Fruit fly (Drosophila melanogaster) whole organism, embryonic: ENCODE results near the gene Jhbp11.
A peak's percentile ranks its signal among the peaks of the same experiment; 100 is the strongest.

Experiments used
- Asciz ChIP-seq: fragments of 200-800 bp; sonication (Bioruptor generic); optimal IDR thresholded peaks from 2 replicates; lab custom pipeline; 2017; ENCODE audit warnings: missing biosample characterization, mild to moderate bottlenecking, missing genetic modification characterization, missing genetic modification reagents
- Bgb ChIP-seq: fragments of 200-800 bp; sonication (Bioruptor generic); IDR thresholded peaks from 2 replicates; pipeline ENCODE4 v1.3.6; 2022; ENCODE audit warnings: missing biosample characterization, missing genetic modification characterization; ENCODE audit not compliant: partially characterized antibody
- Blimp-1 ChIP-seq: fragments of 200-800 bp; sonication (Bioruptor generic); optimal IDR thresholded peaks from 3 replicates; lab custom pipeline; 2018; ENCODE audit warnings: missing biosample characterization, missing genetic modification characterization, mild to moderate bottlenecking, moderate library complexity, missing genetic modification reagents
- CG11085 ChIP-seq: fragments of 200-800 bp; sonication (Bioruptor generic); IDR thresholded peaks from 2 replicates; pipeline ENCODE4 v1.3.6; 2022; ENCODE audit warnings: missing biosample characterization, missing genetic modification characterization
- CG12104 ChIP-seq: fragments of 200-800 bp; sonication (Bioruptor generic); optimal IDR thresholded peaks from 3 replicates; lab custom pipeline; 2016; ENCODE audit warnings: missing biosample characterization, missing genetic modification characterization
- CG12299 ChIP-seq: fragments of 200-800 bp; sonication (Bioruptor generic); optimal IDR thresholded peaks from 2 replicates; lab custom pipeline; 2018; ENCODE audit warnings: missing biosample characterization, mild to moderate bottlenecking, missing genetic modification characterization
- CG12659 ChIP-seq: fragments of 200-800 bp; sonication (Bioruptor generic); optimal IDR thresholded peaks from 3 replicates; lab custom pipeline; 2017; ENCODE audit warnings: mild to moderate bottlenecking, missing biosample characterization, missing genetic modification reagents, missing genetic modification characterization
- CG13894 ChIP-seq: fragments of 200-800 bp; sonication (Bioruptor generic); optimal IDR thresholded peaks from 3 replicates; lab custom pipeline; 2018; ENCODE audit warnings: missing biosample characterization, mild to moderate bottlenecking, missing genetic modification characterization, moderate library complexity
- CG14441 ChIP-seq: fragments of 200-800 bp; sonication (Bioruptor generic); IDR thresholded peaks from 2 replicates; pipeline ENCODE4 v1.3.6; 2022; ENCODE audit warnings: missing biosample characterization, missing genetic modification characterization
- CG14860 ChIP-seq: fragments of 200-800 bp; sonication (Bioruptor generic); IDR thresholded peaks from 3 replicates; pipeline ENCODE4 v1.3.6; 2022; ENCODE audit warnings: missing biosample characterization, missing genetic modification characterization; ENCODE audit not compliant: partially characterized antibody
- CG15073 ChIP-seq: fragments of 200-800 bp; sonication (Bioruptor generic); optimal IDR thresholded peaks from 2 replicates; lab custom pipeline; 2016; ENCODE audit warnings: missing biosample characterization, missing genetic modification characterization
- CG1602 ChIP-seq: fragments of 200-800 bp; sonication (Bioruptor generic); optimal IDR thresholded peaks from 3 replicates; lab custom pipeline; 2016; ENCODE audit warnings: missing biosample characterization, missing genetic modification characterization
- CG16813 ChIP-seq: fragments of 200-800 bp; sonication (Bioruptor generic); IDR thresholded peaks from 3 replicates; pipeline ENCODE4 v1.3.6; 2022; ENCODE audit warnings: missing biosample characterization, missing genetic modification characterization; ENCODE audit not compliant: partially characterized antibody
- CG17385 ChIP-seq: fragments of 200-800 bp; sonication (Bioruptor generic); optimal IDR thresholded peaks from 3 replicates; lab custom pipeline; 2018; ENCODE audit warnings: missing biosample characterization, mild to moderate bottlenecking, missing genetic modification characterization
- CG17568 ChIP-seq: fragments of 200-800 bp; sonication (Bioruptor generic); optimal IDR thresholded peaks from 2 replicates; lab custom pipeline; 2018; ENCODE audit warnings: missing biosample characterization, mild to moderate bottlenecking, missing genetic modification characterization, moderate library complexity
- CG18011 ChIP-seq: fragments of 200-800 bp; sonication (Bioruptor generic); optimal IDR thresholded peaks from 2 replicates; lab custom pipeline; 2017; ENCODE audit warnings: missing biosample characterization, missing genetic modification characterization, mild to moderate bottlenecking, moderate library complexity, missing genotype
- CG3281 ChIP-seq: fragments of 200-800 bp; sonication (Bioruptor generic); optimal IDR thresholded peaks from 3 replicates; lab custom pipeline; 2017; ENCODE audit warnings: missing biosample characterization, mild to moderate bottlenecking, missing genetic modification characterization
- CG4360 ChIP-seq: fragments of 200-800 bp; sonication (Bioruptor generic); IDR thresholded peaks from 2 replicates; pipeline ENCODE4 v1.3.6; 2022; ENCODE audit warnings: missing biosample characterization, missing genetic modification characterization
- CG7987 ChIP-seq: fragments of 200-800 bp; sonication (Bioruptor generic); optimal IDR thresholded peaks from 2 replicates; lab custom pipeline; 2018; ENCODE audit warnings: missing biosample characterization, mild to moderate bottlenecking, missing genetic modification characterization, moderate library complexity
- CG8388 ChIP-seq: fragments of 200-800 bp; sonication (Bioruptor generic); optimal IDR thresholded peaks from 2 replicates; lab custom pipeline; 2019; ENCODE audit warnings: missing biosample characterization, mild to moderate bottlenecking, missing genetic modification characterization, moderate library complexity
- Deaf1 ChIP-seq: fragments of 200-800 bp; optimal IDR thresholded peaks from 3 replicates; lab custom pipeline; 2019; ENCODE audit warnings: missing biosample characterization, mild to moderate bottlenecking, missing genetic modification characterization, moderate library complexity
- Dll ChIP-seq: fragments of 200-800 bp; sonication (Bioruptor generic); IDR thresholded peaks from 4 replicates; pipeline ENCODE4 v1.3.6; 2022; ENCODE audit warnings: missing biosample characterization, missing genetic modification characterization; ENCODE audit not compliant: partially characterized antibody
- Doc3 ChIP-seq: fragments of 200-800 bp; sonication (Bioruptor generic); IDR thresholded peaks from 3 replicates; pipeline ENCODE4 v1.3.6; 2022; ENCODE audit warnings: missing biosample characterization, missing genetic modification characterization; ENCODE audit not compliant: partially characterized antibody
- Hmr ChIP-seq: fragments of 200-800 bp; sonication (Bioruptor generic); optimal IDR thresholded peaks from 3 replicates; lab custom pipeline; 2017; ENCODE audit warnings: mild to moderate bottlenecking, missing biosample characterization, missing genetic modification reagents, missing genetic modification characterization
- Lim3 ChIP-seq: fragments of 200-800 bp; sonication (Bioruptor generic); IDR thresholded peaks from 2 replicates; pipeline ENCODE4 v1.3.6; 2022; ENCODE audit warnings: missing biosample characterization, missing genetic modification characterization
- MESR4 ChIP-seq: fragments of 200-800 bp; sonication (Bioruptor generic); optimal IDR thresholded peaks from 2 replicates; lab custom pipeline; 2018; ENCODE audit warnings: missing biosample characterization, mild to moderate bottlenecking, missing genetic modification characterization, moderate library complexity
- Myb ChIP-seq: fragments of 200-800 bp; sonication (Bioruptor generic); optimal IDR thresholded peaks from 2 replicates; lab custom pipeline; 2016; ENCODE audit warnings: missing biosample characterization, missing genetic modification characterization
- Poxn ChIP-seq: fragments of 200-800 bp; sonication (Bioruptor generic); IDR thresholded peaks from 2 replicates; pipeline ENCODE4 v1.3.6; 2022; ENCODE audit warnings: missing biosample characterization, missing genetic modification characterization
- Ravus ChIP-seq: fragments of 200-800 bp; sonication (Bioruptor generic); IDR thresholded peaks from 2 replicates; pipeline ENCODE4 v1.3.6; 2022; ENCODE audit warnings: missing biosample characterization, missing genetic modification characterization
- Trl ChIP-seq, 3 experiments: fragments of >200 bp in 2 of 3; fragments of 200-800 bp in 1 of 3; sonication (Bioruptor generic) in 1 of 3; optimal IDR thresholded peaks; 2 replicates in 1 of 3; 3 replicates in 2 of 3; lab custom pipeline; 2016 to 2017; ENCODE audit warnings: missing biosample characterization in 1 of 3, missing genetic modification characterization in 1 of 3
- ato ChIP-seq: fragments of 200-800 bp; sonication (Bioruptor generic); IDR thresholded peaks from 2 replicates; pipeline ENCODE4 v1.3.6; 2022; ENCODE audit warnings: missing biosample characterization, missing genetic modification characterization; ENCODE audit not compliant: partially characterized antibody
- cg ChIP-seq: fragments of 200-800 bp; sonication (Bioruptor generic); optimal IDR thresholded peaks from 3 replicates; lab custom pipeline; 2019; ENCODE audit warnings: missing biosample characterization, mild to moderate bottlenecking, missing genetic modification characterization, moderate library complexity
- dan ChIP-seq: fragments of 200-800 bp; sonication (Bioruptor generic); IDR thresholded peaks from 2 replicates; pipeline ENCODE4 v1.3.6; 2022; ENCODE audit warnings: missing biosample characterization, missing genetic modification characterization
- danr ChIP-seq: fragments of 200-800 bp; sonication (Bioruptor generic); IDR thresholded peaks from 2 replicates; pipeline ENCODE4 v1.3.6; 2022; ENCODE audit warnings: missing biosample characterization, missing genetic modification characterization
- dpn ChIP-seq, 2 experiments: fragments of 200-800 bp; sonication (Bioruptor generic); optimal IDR thresholded peaks; 3 replicates each; lab custom pipeline; 2016; ENCODE audit warnings: missing biosample characterization in 2 of 2, missing genetic modification characterization in 2 of 2
- esg ChIP-seq: fragments of 200-800 bp; sonication (Bioruptor generic); conservative IDR thresholded peaks from 2 replicates; pipeline ENCODE4 v1.3.6; 2022; ENCODE audit warnings: missing biosample characterization, missing genetic modification characterization
- gsb ChIP-seq: fragments of 200-800 bp; sonication (Bioruptor generic); IDR thresholded peaks from 2 replicates; pipeline ENCODE4 v1.3.6; 2022; ENCODE audit warnings: missing biosample characterization, missing genetic modification characterization
- inv ChIP-seq: fragments of 200-800 bp; sonication (Bioruptor generic); IDR thresholded peaks from 2 replicates; pipeline ENCODE4 v1.3.6; 2022; ENCODE audit warnings: missing biosample characterization, missing genetic modification characterization; ENCODE audit not compliant: partially characterized antibody
- nmo ChIP-seq: fragments of 200-800 bp; sonication (Bioruptor generic); optimal IDR thresholded peaks from 2 replicates; lab custom pipeline; 2018; ENCODE audit warnings: missing biosample characterization, mild to moderate bottlenecking, missing genetic modification characterization, moderate library complexity
- pan ChIP-seq, 4 experiments: fragments of >200 bp in 3 of 4; fragments of 200-800 bp in 1 of 4; sonication (Bioruptor generic) in 1 of 4; optimal IDR thresholded peaks in 3 of 4; IDR thresholded peaks in 1 of 4; 2 replicates each; pipeline versions ENCODE4 v1.3.6 to Lab custom; 2017 to 2022; ENCODE audit warnings: missing biosample characterization in 2 of 4, missing genetic modification characterization in 2 of 4, mixed read lengths in 1 of 4
- pum ChIP-seq: fragments of 200-800 bp; sonication (Bioruptor generic); optimal IDR thresholded peaks from 2 replicates; lab custom pipeline; 2016; ENCODE audit warnings: missing biosample characterization, missing genetic modification characterization
- schlank ChIP-seq: fragments of 200-800 bp; sonication (Bioruptor generic); optimal IDR thresholded peaks from 2 replicates; lab custom pipeline; 2018; ENCODE audit warnings: missing biosample characterization, mild to moderate bottlenecking, missing genetic modification characterization
- slp2 ChIP-seq: fragments of 200-800 bp; sonication (Bioruptor generic); optimal IDR thresholded peaks from 2 replicates; lab custom pipeline; 2016; ENCODE audit warnings: missing biosample characterization, missing genetic modification characterization
- sqz ChIP-seq: fragments of 200-800 bp; sonication (Bioruptor generic); optimal IDR thresholded peaks from 3 replicates; lab custom pipeline; 2018; ENCODE audit warnings: missing biosample characterization, mild to moderate bottlenecking, missing genetic modification characterization
- sr ChIP-seq: fragments of 200-800 bp; sonication (Bioruptor generic); IDR thresholded peaks from 3 replicates; pipeline ENCODE4 v1.3.6; 2022; ENCODE audit warnings: missing biosample characterization, missing genetic modification characterization
- toy ChIP-seq: fragments of 200-800 bp; sonication (Bioruptor generic); IDR thresholded peaks from 2 replicates; pipeline ENCODE4 v1.3.6; 2022; ENCODE audit warnings: missing biosample characterization, missing genetic modification characterization
- vnd ChIP-seq: fragments of 200-800 bp; sonication (Bioruptor generic); IDR thresholded peaks from 3 replicates; pipeline ENCODE4 v1.3.6; 2022; ENCODE audit warnings: missing biosample characterization, missing genetic modification characterization; ENCODE audit not compliant: partially characterized antibody
- zfh1 ChIP-seq: fragments of 200-800 bp; sonication (Bioruptor generic); IDR thresholded peaks from 3 replicates; pipeline ENCODE4 v1.3.6; 2022; ENCODE audit warnings: missing biosample characterization, missing genetic modification characterization

Gene Jhbp11

DNA sequence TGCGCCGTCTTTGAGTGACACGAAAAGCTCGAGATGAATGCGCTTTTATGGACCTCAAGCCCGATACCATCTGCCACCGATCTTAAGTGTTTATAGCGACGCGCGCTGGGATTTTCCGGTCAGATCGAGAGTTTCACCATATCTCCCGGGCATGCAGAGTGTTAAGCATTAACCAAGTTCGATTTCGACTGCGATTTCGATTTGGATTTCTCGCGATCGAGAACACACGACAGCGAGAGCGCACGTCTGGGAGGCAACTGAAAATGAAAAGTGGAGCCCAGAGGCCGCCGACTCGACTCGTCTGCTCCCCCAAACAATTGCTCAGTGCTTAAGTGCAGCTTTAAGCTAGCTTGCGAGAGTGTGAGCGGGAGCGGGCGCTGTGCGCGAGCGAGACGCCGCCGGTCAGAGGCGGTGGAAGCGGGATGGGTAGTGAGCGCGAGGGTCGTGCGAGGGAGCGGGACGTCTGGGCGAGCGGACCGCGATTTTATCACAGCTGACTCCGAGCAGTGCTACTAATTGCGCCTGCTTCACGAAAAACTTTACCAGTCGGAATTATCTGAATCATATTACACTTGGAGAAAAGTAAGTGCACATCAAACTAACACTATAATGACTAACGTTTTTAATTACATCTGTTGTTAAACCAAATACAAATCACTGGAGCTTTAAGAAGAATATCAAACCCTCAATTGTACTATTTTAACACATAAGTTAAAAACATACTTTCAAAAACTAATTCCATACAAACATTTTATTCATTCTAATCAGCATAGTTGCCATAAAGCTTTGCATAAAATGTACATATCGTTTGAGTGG is 31.0 kb upstream of the Jhbp11 start, which contains the start of gene spz (continued):
- TF ChIP-seq ato (GFP tag; lab: Robert Waterston, UW), result no peak
- TF ChIP-seq CG12104 (GFP tag; lab: Kevin White, UChicago), result no peak
- TF ChIP-seq pan (optimal IDR thresholded peaks at IDR 0.05; lab: Kevin White, UChicago), result no peak
- TF ChIP-seq pan (GFP tag; optimal IDR thresholded peaks at IDR 0.05 in 1 of 2, IDR thresholded peaks at IDR 0.05 in 1 of 2), result peak in 1 of 2 experiments; percentile 29
- TF ChIP-seq Trl (optimal IDR thresholded peaks at IDR 0.05; lab: Kevin White, UChicago), result peak; percentile 45 to 69
- no peak for TF ChIP-seq Trl (GFP tag; optimal IDR thresholded peaks at IDR 0.05; lab: Kevin White, UChicago)
- no peak for TF ChIP-seq CG7987 (GFP tag; lab: Kevin White, UChicago)
- TF ChIP-seq Blimp-1, result peak; percentile 81
- TF ChIP-seq CG8388 (GFP tag; lab: Kevin White, UChicago), result peak; percentile 18
- TF ChIP-seq esg (GFP tag; lab: Robert Waterston, UW), result no peak
- TF ChIP-seq Asciz, result no peak
- no peak for TF ChIP-seq Lim3 (GFP tag; lab: Robert Waterston, UW)
- no peak for TF ChIP-seq gsb
- TF ChIP-seq Ravus, result no peak
- no peak for TF ChIP-seq pum (GFP tag; lab: Kevin White, UChicago)
- no peak for TF ChIP-seq CG11085
- peak; percentile 57 for TF ChIP-seq Deaf1 (tag; lab: Kevin White, UChicago)
- 0 out of 3 replicates have a peak, but pooled peaks have one; percentile 28 for TF ChIP-seq Doc3 (GFP tag; lab: Robert Waterston, UW)
- TF ChIP-seq CG17385, result no peak
- TF ChIP-seq CG16813 (GFP tag; lab: Robert Waterston, UW), result no peak
- no peak for TF ChIP-seq CG15073 (GFP tag; lab: Kevin White, UChicago)
- no peak for TF ChIP-seq sr
- TF ChIP-seq Myb, result no peak
- no peak for TF ChIP-seq vnd (GFP tag; lab: Robert Waterston, UW)
- no peak for TF ChIP-seq dan (GFP tag; lab: Robert Waterston, UW)
- no peak for TF ChIP-seq toy (GFP tag; lab: Robert Waterston, UW)
- no peak for TF ChIP-seq slp2 (GFP tag; lab: Kevin White, UChicago)
- TF ChIP-seq Hmr (GFP tag; lab: Kevin White, UChicago), result peak; percentile 43
- TF ChIP-seq nmo (GFP tag; lab: Kevin White, UChicago), result peak; percentile 7
- no peak for TF ChIP-seq cg (GFP tag; lab: Kevin White, UChicago)
- no peak for TF ChIP-seq CG4360 (GFP tag; lab: Robert Waterston, UW)
- no peak for TF ChIP-seq CG12659 (GFP tag; lab: Kevin White, UChicago)
- no peak for TF ChIP-seq schlank (tag; lab: Kevin White, UChicago)
- TF ChIP-seq dpn (GFP tag; optimal IDR thresholded peaks at IDR 0.05; lab: Kevin White, UChicago), result no peak
- no peak for TF ChIP-seq CG1602 (GFP tag; lab: Kevin White, UChicago)
- TF ChIP-seq CG14441 (GFP tag; lab: Robert Waterston, UW), result no peak
- TF ChIP-seq Poxn (GFP tag; lab: Robert Waterston, UW), result no peak
- no peak for TF ChIP-seq zfh1

DNA sequence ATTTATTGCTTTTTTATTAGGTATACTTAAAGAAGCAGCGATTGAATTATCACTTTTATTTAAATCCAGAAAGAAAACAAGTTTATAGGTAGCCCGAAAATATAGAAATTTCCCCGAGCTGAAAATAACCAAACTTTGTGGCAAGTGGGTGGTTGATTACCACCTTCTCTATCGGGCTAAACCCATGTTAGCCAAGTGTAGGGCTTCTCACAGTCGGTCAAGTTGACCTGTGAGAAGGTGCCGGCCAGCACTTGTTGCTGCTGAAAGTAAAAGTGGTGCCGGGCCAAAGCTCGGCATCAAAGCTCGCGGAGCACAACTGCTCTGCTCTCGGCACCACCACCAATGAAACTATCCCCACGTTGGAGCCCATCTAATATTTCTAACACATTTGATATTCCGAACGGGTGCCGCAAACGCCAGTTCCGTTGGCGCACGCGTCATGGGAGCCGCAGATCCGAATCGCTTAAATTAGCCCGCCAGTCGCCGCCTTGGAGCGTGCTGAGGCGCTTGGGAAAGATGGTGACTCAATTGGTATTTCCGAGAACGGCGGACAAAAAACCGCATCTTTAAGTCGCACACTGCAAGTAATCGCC is 30.0 kb upstream of the Jhbp11 start:
- TF ChIP-seq Dll (GFP tag; lab: Robert Waterston, UW) (0 out of 4 replicates have a peak, but pooled peaks have one; percentile 16), CG14860 (no peak), CG12299 (tag; lab: Kevin White, UChicago) (no peak), Bgb (GFP tag; lab: Robert Waterston, UW) (no peak), MESR4 (GFP tag; lab: Kevin White, UChicago) (no peak), sqz (no peak), inv (GFP tag; lab: Robert Waterston, UW) (no peak), CG13894 (tag; lab: Kevin White, UChicago) (no peak), danr (GFP tag; lab: Robert Waterston, UW) (no peak), CG18011 (GFP tag; lab: Kevin White, UChicago) (no peak), CG17568 (GFP tag; lab: Kevin White, UChicago) (no peak), CG3281 (GFP tag; lab: Kevin White, UChicago) (no peak)
